Fruit fly (Drosophila melanogaster): ENCODE measurements around the gene CG14369.

Gene CG14369

DNA sequence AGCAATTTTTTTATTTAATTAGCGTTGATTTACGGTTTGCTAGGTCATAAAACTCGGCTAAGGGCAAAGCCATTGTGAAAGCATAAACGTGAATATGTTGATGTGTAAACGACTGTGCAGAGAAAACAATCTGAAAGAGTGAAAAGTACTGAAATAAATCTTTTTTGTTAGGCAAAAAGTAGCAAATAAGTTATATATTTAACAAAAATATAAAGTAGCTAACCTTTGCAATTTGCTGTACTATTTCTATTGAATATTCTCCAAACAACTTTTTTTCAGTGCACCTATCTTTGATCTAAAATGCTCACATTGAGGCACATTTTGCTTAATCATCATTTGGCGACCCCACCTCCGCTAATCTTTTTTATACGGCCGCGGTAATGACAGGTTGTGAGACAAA, 4.0 kb upstream of the CG14369 start (continued):
- TF ChIP-seq sc (optimal IDR thresholded peaks at IDR 0.05) = no peak
- no peak for TF ChIP-seq sc (GFP tag; optimal IDR thresholded peaks at IDR 0.05)
- no peak for TF ChIP-seq slp2 (GFP tag; optimal IDR thresholded peaks at IDR 0.05)
- TF ChIP-seq repo (GFP tag; optimal IDR thresholded peaks at IDR 0.05) = no peak
- TF ChIP-seq tgo (GFP tag; IDR thresholded peaks at IDR 0.05) = peak; percentile 48; the same call in 2 of the 3 replicates
- TF ChIP-seq CG12744 (GFP tag; optimal IDR thresholded peaks at IDR 0.05) = no peak
- no peak for TF ChIP-seq onecut (GFP tag; IDR thresholded peaks at IDR 0.05)
- TF ChIP-seq Deaf1 (tag; optimal IDR thresholded peaks at IDR 0.05) = no peak
- TF ChIP-seq CG2120 (GFP tag; optimal IDR thresholded peaks at IDR 0.05) = peak; percentile 19
- TF ChIP-seq CG8089 (GFP tag; optimal IDR thresholded peaks at IDR 0.05) = no peak
- no peak for TF ChIP-seq scrt (GFP tag; optimal IDR thresholded peaks at IDR 0.05)
- TF ChIP-seq MESR4 (GFP tag; optimal IDR thresholded peaks at IDR 0.05) = no peak
- TF ChIP-seq CG11560 (tag; IDR thresholded peaks at IDR 0.05) = 0 out of 3 replicates have a peak, but pooled peaks have one; percentile 13
- TF ChIP-seq dpn (GFP tag; optimal IDR thresholded peaks at IDR 0.05) = no peak
- TF ChIP-seq D19A (tag; optimal IDR thresholded peaks at IDR 0.05) = no peak
- 0 out of 2 replicates have a peak, but pooled peaks have one; percentile 19 for TF ChIP-seq dati (GFP tag; IDR thresholded peaks at IDR 0.05)
- no peak for TF ChIP-seq Rx (GFP tag; IDR thresholded peaks at IDR 0.05)
- no peak for TF ChIP-seq CG12299 (tag; optimal IDR thresholded peaks at IDR 0.05)
- TF ChIP-seq CG42726 (GFP tag; IDR thresholded peaks at IDR 0.05; ENCODE audit: partially characterized antibody) = no peak
- TF ChIP-seq dysf (GFP tag; IDR thresholded peaks at IDR 0.05) = peak; percentile 61; the same call in 2 of the 3 replicates
- no peak for TF ChIP-seq CG18619 (GFP tag; optimal IDR thresholded peaks at IDR 0.05)
- peak; percentile 0 for TF ChIP-seq tio (GFP tag; optimal IDR thresholded peaks at IDR 0.05)
- TF ChIP-seq CG1024 (GFP tag; IDR thresholded peaks at IDR 0.05) = no peak
- TF ChIP-seq gfzf (GFP tag; optimal IDR thresholded peaks at IDR 0.05) = no peak
- TF ChIP-seq lab (GFP tag; optimal IDR thresholded peaks at IDR 0.05) = peak; percentile 15
- TF ChIP-seq Ravus (GFP tag; IDR thresholded peaks at IDR 0.05) = no peak
- TF ChIP-seq cato (GFP tag; optimal IDR thresholded peaks at IDR 0.05; ENCODE audit: borderline replicate concordance) = no peak
- TF ChIP-seq CG1792 (GFP tag; optimal IDR thresholded peaks at IDR 0.05) = no peak
- TF ChIP-seq pzg (GFP tag; optimal IDR thresholded peaks at IDR 0.05) = no peak
- no peak for TF ChIP-seq HLHmδ (GFP tag; optimal IDR thresholded peaks at IDR 0.05)
- TF ChIP-seq nmo (GFP tag; optimal IDR thresholded peaks at IDR 0.05) = peak; percentile 8
- peak; percentile 40; the same call in 1 of the 2 replicates for TF ChIP-seq CG6689 (GFP tag; IDR thresholded peaks at IDR 0.05)
- no peak for TF ChIP-seq shn (GFP tag; optimal IDR thresholded peaks at IDR 0.05)
- TF ChIP-seq prd (optimal IDR thresholded peaks at IDR 0.05) = no peak
- TF ChIP-seq prd (GFP tag; IDR thresholded peaks at IDR 0.05) = 0 out of 3 replicates have a peak, but pooled peaks have one; percentile 15
- TF ChIP-seq CG3163 (GFP tag; optimal IDR thresholded peaks at IDR 0.05) = no peak
- no peak for TF ChIP-seq ab (GFP tag; optimal IDR thresholded peaks at IDR 0.05)
- TF ChIP-seq CG11695 (GFP tag; IDR thresholded peaks at IDR 0.05) = no peak
- TF ChIP-seq CG3281 (GFP tag; optimal IDR thresholded peaks at IDR 0.05) = peak; percentile 14
- no peak for TF ChIP-seq CkIIα-i1 (GFP tag; IDR thresholded peaks at IDR 0.05)
- TF ChIP-seq PHDP (tag; optimal IDR thresholded peaks at IDR 0.05) = no peak
- peak; percentile 4 for TF ChIP-seq Hmr (GFP tag; optimal IDR thresholded peaks at IDR 0.05)
- TF ChIP-seq CG13775 (GFP tag; optimal IDR thresholded peaks at IDR 0.05) = no peak
- no peak for TF ChIP-seq tx (GFP tag; optimal IDR thresholded peaks at IDR 0.05)
- TF ChIP-seq NC2α (GFP tag; optimal IDR thresholded peaks at IDR 0.05) = no peak
- TF ChIP-seq CG7556 (GFP tag; optimal IDR thresholded peaks at IDR 0.05) = no peak
- 0 out of 2 replicates have a peak, but pooled peaks have one; percentile 18 for TF ChIP-seq HLH3B (GFP tag; IDR thresholded peaks at IDR 0.05)
- no peak for TF ChIP-seq Ssrp (tag; optimal IDR thresholded peaks at IDR 0.05)
- peak; percentile 4 for TF ChIP-seq CG9817 (tag; optimal IDR thresholded peaks at IDR 0.05)
- no peak for TF ChIP-seq kay (GFP tag; optimal IDR thresholded peaks at IDR 0.05)
- TF ChIP-seq Kr (GFP tag; optimal IDR thresholded peaks at IDR 0.05) = no peak
- no peak for TF ChIP-seq Fer1 (GFP tag; optimal IDR thresholded peaks at IDR 0.05)

Measured in whole organism, embryonic.